Fruit fly (Drosophila melanogaster) whole organism, wandering third instar larva: ENCODE measurements around the gene Taf3.

Experiments used
- Abd-B ChIP-seq: fragments of >200 bp; optimal IDR thresholded peaks from 2 replicates; lab custom pipeline; 2017; ENCODE audit warnings: missing biosample characterization, missing genetic modification characterization
- ey ChIP-seq: fragments of 200-800 bp; sonication (Bioruptor generic); optimal IDR thresholded peaks from 2 replicates; lab custom pipeline; 2016; ENCODE audit warnings: missing biosample characterization, missing genetic modification characterization

DNA sequence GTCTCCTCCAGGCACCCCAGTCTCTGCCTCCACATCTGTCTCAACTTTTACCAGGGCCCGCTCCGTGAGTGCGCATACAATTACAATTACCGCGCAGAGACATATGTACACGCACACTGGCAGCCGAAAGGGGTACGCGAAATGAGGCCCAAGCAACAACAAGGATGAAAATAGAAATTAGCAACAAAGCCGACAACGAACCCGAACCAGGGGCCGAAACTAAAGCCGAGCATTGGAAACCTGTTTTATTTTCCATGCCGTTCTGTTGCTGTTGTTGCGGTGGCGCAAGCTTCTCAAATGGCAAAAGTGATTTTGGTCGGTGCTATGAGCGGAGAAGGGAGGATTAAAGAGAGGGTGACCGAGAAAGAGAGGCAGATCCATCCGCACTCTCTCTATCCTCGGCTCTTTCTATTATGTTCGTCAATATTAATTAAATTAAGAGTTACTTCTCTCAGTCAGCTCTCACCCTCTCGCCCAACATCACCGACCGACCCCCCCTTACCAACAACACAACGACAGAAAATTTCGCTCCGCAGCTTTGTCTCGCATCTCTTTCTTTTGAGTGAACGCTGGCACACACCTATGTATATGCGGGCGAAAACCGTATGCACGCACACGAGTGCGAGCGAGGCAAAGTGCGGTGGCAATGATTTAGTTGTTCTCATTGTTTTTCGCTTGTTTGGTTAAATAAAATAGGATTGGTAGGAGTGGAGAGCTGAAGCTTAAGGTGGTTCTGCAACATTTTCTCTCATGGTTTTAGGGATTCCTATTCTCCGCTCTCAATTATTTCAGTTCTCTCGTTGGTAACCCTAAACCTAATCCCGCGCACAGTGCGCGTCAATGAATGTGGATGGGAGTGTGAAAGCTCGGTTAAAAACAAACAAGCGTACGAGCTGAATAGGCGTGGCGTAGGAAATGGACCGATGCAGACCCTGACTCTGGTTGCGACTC is 40.9 kb upstream of the Taf3 start:
- no peak for TF ChIP-seq Abd-B (GFP tag; lab: Kevin White, UChicago)
- no peak for TF ChIP-seq ey (GFP tag; lab: Kevin White, UChicago)
